Fruit fly (Drosophila melanogaster): ENCODE results near the gene chico.

chico gene

dm6 chr2L:10260750-10261493 lies 14.0 kb upstream of the chico start, which contains the start of gene Pten (continued):
- peak; percentile 82 for TF ChIP-seq CG12659 (GFP tag; optimal IDR thresholded peaks at IDR 0.05)
- TF ChIP-seq cg (GFP tag; optimal IDR thresholded peaks at IDR 0.05), result peak; percentile 56
- TF ChIP-seq Dp (GFP tag; optimal IDR thresholded peaks at IDR 0.05), result peak; percentile 28
- peak; percentile 60 for TF ChIP-seq CG5245 (GFP tag; optimal IDR thresholded peaks at IDR 0.05)
- no peak for TF ChIP-seq Asciz (GFP tag; optimal IDR thresholded peaks at IDR 0.05)
- peak; percentile 44; the same call in 1 of the 2 replicates for TF ChIP-seq MBD-R2 (GFP tag; IDR thresholded peaks at IDR 0.05)
- peak; percentile 41 for TF ChIP-seq Hmx (GFP tag; optimal IDR thresholded peaks at IDR 0.05)
- peak; percentile 68 for TF ChIP-seq wek (GFP tag; optimal IDR thresholded peaks at IDR 0.05)
- TF ChIP-seq CG11696 (GFP tag; IDR thresholded peaks at IDR 0.05), result 0 out of 2 replicates have a peak, but pooled peaks have one; percentile 33
- no peak for TF ChIP-seq Hmr (GFP tag; optimal IDR thresholded peaks at IDR 0.05)
- no peak for TF ChIP-seq odd (GFP tag; optimal IDR thresholded peaks at IDR 0.05)
- peak; percentile 36 for TF ChIP-seq Myb (GFP tag; optimal IDR thresholded peaks at IDR 0.05)
- peak; percentile 47; the same call in 1 of the 2 replicates for TF ChIP-seq CG7372 (GFP tag; IDR thresholded peaks at IDR 0.05)
- no peak for TF ChIP-seq Dek (tag; optimal IDR thresholded peaks at IDR 0.05)
- no peak for TF ChIP-seq kni (GFP tag; optimal IDR thresholded peaks at IDR 0.05)
- TF ChIP-seq mam (GFP tag; optimal IDR thresholded peaks at IDR 0.05), result peak; percentile 74
- no peak for TF ChIP-seq H15 (GFP tag; IDR thresholded peaks at IDR 0.05)
- peak; percentile 75 for TF ChIP-seq CG6689 (GFP tag; IDR thresholded peaks at IDR 0.05)
- no peak for TF ChIP-seq E2f1 (GFP tag; IDR thresholded peaks at IDR 0.05)
- TF ChIP-seq Drgx (GFP tag; IDR thresholded peaks at IDR 0.05), result no peak
- TF ChIP-seq wor (GFP tag; IDR thresholded peaks at IDR 0.05), result no peak
- no peak for TF ChIP-seq HmgD (GFP tag; optimal IDR thresholded peaks at IDR 0.05)
- TF ChIP-seq CG9215 (GFP tag; IDR thresholded peaks at IDR 0.05), result no peak
- no peak for TF ChIP-seq CG10543 (GFP tag; optimal IDR thresholded peaks at IDR 0.05)
- TF ChIP-seq gce (GFP tag; IDR thresholded peaks at IDR 0.05), result no peak
- TF ChIP-seq YL-1 (GFP tag; optimal IDR thresholded peaks at IDR 0.05), result peak; percentile 79
- TF ChIP-seq tgo (GFP tag; IDR thresholded peaks at IDR 0.05), result peak; percentile 51; the same call in 1 of the 3 replicates
- no peak for TF ChIP-seq HLHmδ (GFP tag; optimal IDR thresholded peaks at IDR 0.05)
- no peak for TF ChIP-seq Doc2 (GFP tag; IDR thresholded peaks at IDR 0.05)
- TF ChIP-seq gcm (GFP tag; optimal IDR thresholded peaks at IDR 0.05), result no peak
- peak; percentile 88; the same call in 1 of the 3 replicates for TF ChIP-seq jigr1 (GFP tag; IDR thresholded peaks at IDR 0.05)
- no peak for TF ChIP-seq Gsc (GFP tag; IDR thresholded peaks at IDR 0.05)
- peak; percentile 75 for TF ChIP-seq CG12391 (tag; optimal IDR thresholded peaks at IDR 0.05)
- TF ChIP-seq ken (GFP tag; IDR thresholded peaks at IDR 0.05), result no peak; the same call in 2 of the 3 replicates
- TF ChIP-seq schlank (tag; optimal IDR thresholded peaks at IDR 0.05), result no peak
- peak; percentile 57 for TF ChIP-seq NC2β (GFP tag; optimal IDR thresholded peaks at IDR 0.05)
- peak; percentile 79; the same call in 1 of the 2 replicates for TF ChIP-seq sna (GFP tag; IDR thresholded peaks at IDR 0.05; ENCODE audit: partially characterized antibody)
- peak; percentile 4 for TF ChIP-seq CG7928 (GFP tag; optimal IDR thresholded peaks at IDR 0.05)
- peak; percentile 80; the same call in 2 of the 3 replicates for TF ChIP-seq mld (GFP tag; IDR thresholded peaks at IDR 0.05; ENCODE audit: partially characterized antibody)
- TF ChIP-seq chn (GFP tag; optimal IDR thresholded peaks at IDR 0.05), result peak; percentile 73
- no peak; the same call in 2 of the 3 replicates for TF ChIP-seq Aef1 (GFP tag; IDR thresholded peaks at IDR 0.05)
- TF ChIP-seq h (optimal IDR thresholded peaks at IDR 0.05), result no peak
- TF ChIP-seq ERR (GFP tag; optimal IDR thresholded peaks at IDR 0.05), result peak; percentile 9
- TF ChIP-seq CG17568 (GFP tag; optimal IDR thresholded peaks at IDR 0.05), result no peak
- peak; percentile 80 for TF ChIP-seq fd96Cb (tag; optimal IDR thresholded peaks at IDR 0.05)
- no peak for TF ChIP-seq Nf-YA (GFP tag; IDR thresholded peaks at IDR 0.05)
- peak; percentile 58; the same call in 2 of the 3 replicates for TF ChIP-seq zfh1 (GFP tag; IDR thresholded peaks at IDR 0.05)
- peak; percentile 49 for TF ChIP-seq PHDP (tag; optimal IDR thresholded peaks at IDR 0.05)
- TF ChIP-seq CG4617 (GFP tag; optimal IDR thresholded peaks at IDR 0.05; ENCODE audit: borderline replicate concordance), result peak; percentile 70
- no peak for TF ChIP-seq Rx (GFP tag; IDR thresholded peaks at IDR 0.05)
